Fruit fly (Drosophila melanogaster): ENCODE results near the gene CG3386.

Gene CG3386

DNA sequence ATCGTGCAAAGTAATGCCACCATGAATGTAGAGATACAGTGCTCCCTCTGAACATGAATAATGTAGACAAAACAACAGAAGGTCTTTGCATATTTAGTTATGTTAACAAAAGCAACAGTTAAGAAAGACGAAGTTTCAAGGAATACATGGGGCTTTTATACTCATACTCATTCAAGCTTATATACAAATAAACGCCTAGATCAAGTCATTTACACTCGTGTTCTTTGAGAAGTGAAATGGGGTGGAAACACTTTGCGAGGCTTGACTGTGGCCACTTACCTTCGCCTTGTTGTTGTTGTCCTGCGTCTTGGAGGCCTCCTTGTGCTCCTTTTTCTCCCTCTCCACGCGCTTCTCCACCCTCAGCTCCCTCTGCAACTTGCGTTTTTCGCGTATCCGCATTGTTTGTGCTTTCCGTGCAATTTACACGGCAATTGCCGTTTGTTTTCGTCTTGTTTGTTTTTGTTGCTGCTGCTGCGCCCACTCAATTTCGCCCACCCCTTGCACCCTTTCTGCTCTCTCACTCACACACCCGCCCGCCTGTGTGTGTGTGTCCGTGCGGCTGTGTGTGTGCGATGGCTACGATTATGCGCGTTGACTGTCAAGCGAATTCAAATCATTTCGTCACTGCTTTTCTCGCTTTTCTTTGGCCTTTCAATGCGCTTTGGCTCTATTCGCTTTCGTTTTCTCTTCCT lies 2.6 kb upstream of the CG3386 start (continued):
- no peak for TF ChIP-seq CG5180 (GFP tag; optimal IDR thresholded peaks at IDR 0.05)
- TF ChIP-seq lov (optimal IDR thresholded peaks at IDR 0.05), result no peak
- no peak for TF ChIP-seq lov (GFP tag; IDR thresholded peaks at IDR 0.05)
- no peak for TF ChIP-seq fd102C (GFP tag; optimal IDR thresholded peaks at IDR 0.05)
- TF ChIP-seq HLH54F (GFP tag; optimal IDR thresholded peaks at IDR 0.05), result no peak
- no peak for TF ChIP-seq zfh2 (GFP tag; optimal IDR thresholded peaks at IDR 0.05)
- no peak for TF ChIP-seq B-H2 (GFP tag; optimal IDR thresholded peaks at IDR 0.05)
- TF ChIP-seq CG18476 (GFP tag; optimal IDR thresholded peaks at IDR 0.05), result no peak
- TF ChIP-seq E2f2 (GFP tag; IDR thresholded peaks at IDR 0.05), result no peak
- no peak for TF ChIP-seq CG15269 (tag; optimal IDR thresholded peaks at IDR 0.05)
- no peak for TF ChIP-seq dmrt99B (tag; optimal IDR thresholded peaks at IDR 0.05)
- no peak for TF ChIP-seq kni (GFP tag; optimal IDR thresholded peaks at IDR 0.05)
- no peak for TF ChIP-seq chm (GFP tag; IDR thresholded peaks at IDR 0.05)
- TF ChIP-seq CG4854 (GFP tag; optimal IDR thresholded peaks at IDR 0.05), result no peak
- TF ChIP-seq CG15073 (GFP tag; optimal IDR thresholded peaks at IDR 0.05), result no peak
- no peak for TF ChIP-seq sc (optimal IDR thresholded peaks at IDR 0.05)
- no peak for TF ChIP-seq sc (GFP tag; optimal IDR thresholded peaks at IDR 0.05)
- no peak for TF ChIP-seq Lim3 (GFP tag; IDR thresholded peaks at IDR 0.05)
- no peak for TF ChIP-seq Hr78 (GFP tag; optimal IDR thresholded peaks at IDR 0.05)
- TF ChIP-seq ham (GFP tag; IDR thresholded peaks at IDR 0.05), result no peak
- no peak for TF ChIP-seq CG17912 (GFP tag; optimal IDR thresholded peaks at IDR 0.05)
- 0 out of 2 replicates have a peak, but pooled peaks have one; percentile 9 for TF ChIP-seq GATAe (GFP tag; conservative IDR thresholded peaks at IDR 0.05)
- TF ChIP-seq CG18262 (tag; optimal IDR thresholded peaks at IDR 0.05), result no peak
- TF ChIP-seq dpn (GFP tag; optimal IDR thresholded peaks at IDR 0.05), result no peak
- no peak for TF ChIP-seq chif (GFP tag; optimal IDR thresholded peaks at IDR 0.05)
- no peak for TF ChIP-seq CG2875 (GFP tag; optimal IDR thresholded peaks at IDR 0.05)
- TF ChIP-seq CG32767 (GFP tag; IDR thresholded peaks at IDR 0.05), result no peak
- no peak for TF ChIP-seq Tbp (GFP tag; optimal IDR thresholded peaks at IDR 0.05)
- peak; percentile 37 for TF ChIP-seq CG7839 (tag; optimal IDR thresholded peaks at IDR 0.05)
- no peak for TF ChIP-seq tx (GFP tag; optimal IDR thresholded peaks at IDR 0.05)
- peak; percentile 13 for TF ChIP-seq Xbp1 (GFP tag; optimal IDR thresholded peaks at IDR 0.05)
- TF ChIP-seq da (GFP tag; optimal IDR thresholded peaks at IDR 0.05), result no peak
- TF ChIP-seq Gsc (GFP tag; IDR thresholded peaks at IDR 0.05), result no peak
- no peak for TF ChIP-seq cg (GFP tag; optimal IDR thresholded peaks at IDR 0.05)
- TF ChIP-seq CG13894 (tag; optimal IDR thresholded peaks at IDR 0.05), result peak; percentile 42
- peak in 1 of 2 experiments; percentile 33 for TF ChIP-seq tll (GFP tag; optimal IDR thresholded peaks at IDR 0.05)
- TF ChIP-seq CG17328 (GFP tag; IDR thresholded peaks at IDR 0.05), result peak; percentile 13; the same call in 1 of the 2 replicates
- TF ChIP-seq sd (tag; optimal IDR thresholded peaks at IDR 0.05), result no peak
- TF ChIP-seq CG18764 (GFP tag; optimal IDR thresholded peaks at IDR 0.05), result no peak
- no peak for TF ChIP-seq zen (tag; optimal IDR thresholded peaks at IDR 0.05)
- TF ChIP-seq kah (GFP tag; optimal IDR thresholded peaks at IDR 0.05), result no peak
- TF ChIP-seq Stat92E (GFP tag; optimal IDR thresholded peaks at IDR 0.05), result no peak
- no peak for TF ChIP-seq Camta (GFP tag; optimal IDR thresholded peaks at IDR 0.05)
- no peak for TF ChIP-seq croc (GFP tag; conservative IDR thresholded peaks at IDR 0.05)
- peak; percentile 6 for TF ChIP-seq CG7556 (GFP tag; optimal IDR thresholded peaks at IDR 0.05)
- no peak for TF ChIP-seq Sry-β (GFP tag; optimal IDR thresholded peaks at IDR 0.05)
- no peak for TF ChIP-seq bsh (GFP tag; optimal IDR thresholded peaks at IDR 0.05)
- TF ChIP-seq CG11093 (GFP tag; IDR thresholded peaks at IDR 0.05), result no peak
- TF ChIP-seq ftz-f1 (GFP tag; optimal IDR thresholded peaks at IDR 0.05), result no peak
- no peak for TF ChIP-seq Poxn (GFP tag; IDR thresholded peaks at IDR 0.05)
